Worm (Caenorhabditis elegans): ENCODE data around the gene zmp-6.

- TF ChIP-seq grh-1 (GFP tag; IDR thresholded peaks at IDR 0.05): no peak
- no peak for TF ChIP-seq elt-3 (tag; optimal IDR thresholded peaks at IDR 0.05)
These were observed 42.8 kb upstream of the zmp-6 start, which contains the start of gene algn-11 for ce11 chrIII:7290462-7290861.

Measured in whole organism, L1 larva.